Worm (Caenorhabditis elegans): ENCODE data around the gene K11H3.8.

K11H3.8 gene

ce11 chrIII:9804997-9805610 lies 29.9 kb upstream of the K11H3.8 start, which contains the start of gene riok-3 (continued):
- TF ChIP-seq nhr-47 (tag; optimal IDR thresholded peaks at IDR 0.05) (no peak), ama-1 (optimal IDR thresholded peaks at IDR 0.05) (peak; percentile 38), ceh-90 (tag; optimal IDR thresholded peaks at IDR 0.05) (no peak)

DNA sequence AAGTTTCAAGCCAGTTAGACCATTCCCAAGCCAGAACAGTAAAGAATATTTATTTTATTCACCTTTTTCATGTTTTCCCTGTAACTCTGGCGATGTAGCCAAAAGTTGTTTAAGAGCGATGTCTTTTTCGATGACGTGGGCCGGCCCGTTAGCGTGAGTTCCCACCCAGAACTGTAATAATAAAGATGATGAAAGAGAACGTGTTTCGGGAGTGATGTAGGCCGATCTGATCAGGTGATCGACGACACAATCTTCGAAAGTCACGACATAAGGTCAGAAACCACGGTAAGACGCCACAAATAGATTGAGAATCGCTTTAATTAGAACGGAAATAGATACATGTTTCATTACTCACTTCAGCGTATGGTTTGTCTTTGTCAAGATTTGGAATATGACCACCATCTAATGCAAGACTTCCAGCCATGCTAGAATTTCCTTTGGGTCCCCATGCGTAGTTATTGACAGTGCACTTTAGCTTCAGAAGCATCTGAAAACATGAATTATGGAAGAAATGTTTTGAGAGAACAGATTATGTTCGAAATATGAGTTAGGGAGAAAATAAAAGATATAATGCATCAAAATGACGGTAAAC lies 27.9 kb upstream of the K11H3.8 start, which contains the start of gene ZK632.4:
TSS of gene ZK632.4 (minus strand) at position 487 of the 592 bp plus-strand sequence.
- no peak for TF ChIP-seq dsc-1 (tag; optimal IDR thresholded peaks at IDR 0.05)
- peak; percentile 37 for TF ChIP-seq nhr-85 (tag)
- peak; percentile 37 for TF ChIP-seq unc-130 (tag; optimal IDR thresholded peaks at IDR 0.05)
- no peak for TF ChIP-seq swsn-7 (tag; optimal IDR thresholded peaks at IDR 0.05)
- no peak for TF ChIP-seq unc-30 (tag; optimal IDR thresholded peaks at IDR 0.05)
- peak in 1 of 6 experiments; percentile 26 for TF ChIP-seq elt-3 (tag; optimal IDR thresholded peaks at IDR 0.05)
- 0 out of 2 replicates have a peak, but pooled peaks have one; percentile 35 for TF ChIP-seq grh-1 (GFP tag; IDR thresholded peaks at IDR 0.05)
- TF ChIP-seq efl-1 (optimal IDR thresholded peaks at IDR 0.05): no peak
- TF ChIP-seq efl-1 (GFP tag; optimal IDR thresholded peaks at IDR 0.05 in 1 of 2): no peak
- TF ChIP-seq C16A3.4 (tag; optimal IDR thresholded peaks at IDR 0.05): no peak

ce11 chrIII:9807560-9808046 lies 27.4 kb upstream of the K11H3.8 start:
- peak; percentile 71 for TF ChIP-seq nhr-71 (tag; optimal IDR thresholded peaks at IDR 0.05)
- no peak for TF ChIP-seq Y116A8C.19 (tag; optimal IDR thresholded peaks at IDR 0.05; ENCODE audit: borderline replicate concordance)
- TF ChIP-seq unc-30 (tag; optimal IDR thresholded peaks at IDR 0.05): no peak
- peak in 1 of 2 experiments; percentile 39 for TF ChIP-seq lsy-2 (tag; optimal IDR thresholded peaks at IDR 0.05)
- peak; percentile 43 for TF ChIP-seq nhr-90 (tag; optimal IDR thresholded peaks at IDR 0.05; ENCODE audit: poor library complexity)
- TF ChIP-seq ztf-11 (tag; optimal IDR thresholded peaks at IDR 0.05): no peak
- no peak for TF ChIP-seq pax-3 (tag; optimal IDR thresholded peaks at IDR 0.05)
- TF ChIP-seq lin-13 (GFP tag; optimal IDR thresholded peaks at IDR 0.05): no peak
- TF ChIP-seq sptf-1 (tag; optimal IDR thresholded peaks at IDR 0.05): no peak
- TF ChIP-seq C16A3.4 (tag; optimal IDR thresholded peaks at IDR 0.05): no peak
- TF ChIP-seq fkh-4 (tag; optimal IDR thresholded peaks at IDR 0.05; ENCODE audit: borderline replicate concordance): no peak
- TF ChIP-seq nhr-11 (tag; optimal IDR thresholded peaks at IDR 0.05): no peak
- no peak for TF ChIP-seq isw-1 (GFP tag; IDR thresholded peaks at IDR 0.05)
- peak; percentile 21 for TF ChIP-seq rnt-1 (tag; optimal IDR thresholded peaks at IDR 0.05)
- peak; percentile 64 for TF ChIP-seq ztf-4 (tag; optimal IDR thresholded peaks at IDR 0.05)
- TF ChIP-seq lin-14 (GFP tag; optimal IDR thresholded peaks at IDR 0.05): peak; percentile 28
- peak; percentile 58 for TF ChIP-seq ama-1 (optimal IDR thresholded peaks at IDR 0.05)
- peak in 2 of 6 experiments; percentile 36 to 75 for TF ChIP-seq elt-3 (tag; optimal IDR thresholded peaks at IDR 0.05)
- no peak for TF ChIP-seq ceh-90 (tag; optimal IDR thresholded peaks at IDR 0.05)
- peak; percentile 59 for TF ChIP-seq elt-2 (tag; optimal IDR thresholded peaks at IDR 0.05)
- no peak for TF ChIP-seq tbx-2 (tag; optimal IDR thresholded peaks at IDR 0.05)
- no peak for TF ChIP-seq efl-1 (optimal IDR thresholded peaks at IDR 0.05)
- peak in 1 of 2 experiments; percentile 91 for TF ChIP-seq efl-1 (GFP tag; optimal IDR thresholded peaks at IDR 0.05 in 1 of 2)
- no peak for TF ChIP-seq pqm-1 (tag; optimal IDR thresholded peaks at IDR 0.05)
- no peak for TF ChIP-seq snpc-4 (tag; optimal IDR thresholded peaks at IDR 0.05)
- TF ChIP-seq fos-1 (tag; optimal IDR thresholded peaks at IDR 0.05): no peak
- TF ChIP-seq nhr-28 (tag; optimal IDR thresholded peaks at IDR 0.05): no peak
- TF ChIP-seq egl-27 (tag; optimal IDR thresholded peaks at IDR 0.05): no peak
- no peak for TF ChIP-seq sup-37 (GFP tag; optimal IDR thresholded peaks at IDR 0.05)
- no peak for TF ChIP-seq egl-13 (tag; optimal IDR thresholded peaks at IDR 0.05)
- TF ChIP-seq jun-1 (tag; optimal IDR thresholded peaks at IDR 0.05): peak; percentile 4
- TF ChIP-seq dpl-1 (GFP tag; optimal IDR thresholded peaks at IDR 0.05): no peak
- no peak for TF ChIP-seq nhr-84 (tag; optimal IDR thresholded peaks at IDR 0.05)
- TF ChIP-seq lin-15B (tag; optimal IDR thresholded peaks at IDR 0.05): no peak
- TF ChIP-seq swsn-7 (tag; optimal IDR thresholded peaks at IDR 0.05): no peak
- TF ChIP-seq fkh-10 (GFP tag; optimal IDR thresholded peaks at IDR 0.05): no peak
- no peak for TF ChIP-seq nhr-12 (tag; optimal IDR thresholded peaks at IDR 0.05)
- TF ChIP-seq nhr-237 (tag; optimal IDR thresholded peaks at IDR 0.05): no peak
- TF ChIP-seq nhr-20 (tag; optimal IDR thresholded peaks at IDR 0.05): peak; percentile 65
- no peak for TF ChIP-seq zag-1 (tag; optimal IDR thresholded peaks at IDR 0.05)
- TF ChIP-seq grh-1 (GFP tag; IDR thresholded peaks at IDR 0.05): no peak
- TF ChIP-seq mdl-1 (tag; optimal IDR thresholded peaks at IDR 0.05): peak in 1 of 2 experiments; percentile 66
